Fruit fly (Drosophila melanogaster) whole organism, adult: Measurements from ENCODE around the gene RpL37A.

Source experiments
- CG11617 ChIP-seq: fragments of 200-800 bp; sonication (Bioruptor generic); optimal IDR thresholded peaks from 2 replicates; lab custom pipeline; 2017; ENCODE audit warnings: mild to moderate bottlenecking, missing biosample characterization, missing genetic modification reagents, missing genetic modification characterization
- CG14711 ChIP-seq: fragments of 200-800 bp; sonication (Bioruptor generic); optimal IDR thresholded peaks from 2 replicates; lab custom pipeline; 2018; ENCODE audit warnings: missing biosample characterization, mild to moderate bottlenecking, missing genetic modification characterization, moderate library complexity
- CG5204 ChIP-seq: fragments of 200-800 bp; sonication (Bioruptor generic); optimal IDR thresholded peaks from 2 replicates; lab custom pipeline; 2016; ENCODE audit warnings: missing biosample characterization, missing genetic modification characterization
- Clk ChIP-seq: fragments of 200-800 bp; sonication (Bioruptor generic); optimal IDR thresholded peaks from 2 replicates; lab custom pipeline; 2017; ENCODE audit warnings: missing biosample characterization, missing genetic modification characterization
- cnc ChIP-seq, 2 experiments: fragments of >200 bp; optimal IDR thresholded peaks; 2 replicates each; lab custom pipeline; 2017
- kay ChIP-seq: fragments of 200-800 bp; sonication (Bioruptor generic); peaks from one replicate; lab custom pipeline; 2016; ENCODE audit warnings: missing biosample characterization, missing genetic modification characterization, borderline replicate concordance
- ovo ChIP-seq: fragments of 200-800 bp; sonication (Bioruptor generic); optimal IDR thresholded peaks from 2 replicates; lab custom pipeline; 2016; ENCODE audit warnings: missing biosample characterization, missing genetic modification characterization

- TF ChIP-seq CG14711 (tag; lab: Kevin White, UChicago) (no peak), kay (GFP tag; lab: Kevin White, UChicago) (no peak), CG5204 (GFP tag; lab: Kevin White, UChicago) (no peak), CG11617 (GFP tag; lab: Kevin White, UChicago) (no peak), cnc (optimal IDR thresholded peaks at IDR 0.05; lab: Kevin White, UChicago) (no peak), ovo (GFP tag; lab: Kevin White, UChicago) (no peak), Clk (no peak)
These were observed 21.8 kb downstream of the RpL37A start for dm6 chr2L:5092597-5092991.
